Fruit fly (Drosophila melanogaster) whole organism: ENCODE results near the gene Dbx.

Experiments
- CG8478 ChIP-seq: fragments of >200 bp; optimal IDR thresholded peaks from 2 replicates; lab custom pipeline; 2018; ENCODE audit warnings: inconsistent platforms
- Dll ChIP-seq: fragments of >200 bp; optimal IDR thresholded peaks from 2 replicates; lab custom pipeline; 2017
- EcR ChIP-seq, 2 experiments: fragments of >200 bp; optimal IDR thresholded peaks; 2 replicates each; lab custom pipeline; 2017; ENCODE audit warnings: missing biosample characterization in 2 of 2, missing genetic modification characterization in 2 of 2, missing genetic modification reagents in 2 of 2
- pan ChIP-seq: fragments of >200 bp; optimal IDR thresholded peaks from 2 replicates; lab custom pipeline; 2017
- psq ChIP-seq: fragments of >200 bp; optimal IDR thresholded peaks from 2 replicates; lab custom pipeline; 2017
- usp ChIP-seq: fragments of >200 bp; optimal IDR thresholded peaks from 2 replicates; lab custom pipeline; 2017; ENCODE audit warnings: missing biosample characterization, missing genetic modification characterization, mixed read lengths

Gene Dbx

dm6 chr3L:1969539-1970337 is 48.6 kb downstream of the Dbx start, which contains the start of gene CG1927:
Gene CG1927, minus strand, starts transcription at chr3L:1970079.
- no peak for TF ChIP-seq CG8478
- no peak for TF ChIP-seq psq (lab: Kevin White, UChicago)
- no peak for TF ChIP-seq Dll (lab: Kevin White, UChicago)
- no peak for TF ChIP-seq EcR (GFP tag; optimal IDR thresholded peaks at IDR 0.05; lab: Kevin White, UChicago)
- no peak for TF ChIP-seq pan (lab: Kevin White, UChicago)
- no peak for TF ChIP-seq usp (GFP tag; lab: Kevin White, UChicago)

- TF ChIP-seq pan (lab: Kevin White, UChicago) (no peak), EcR (GFP tag; optimal IDR thresholded peaks at IDR 0.05; lab: Kevin White, UChicago) (no peak), usp (GFP tag; lab: Kevin White, UChicago) (no peak), Dll (lab: Kevin White, UChicago) (no peak), CG8478 (no peak), psq (lab: Kevin White, UChicago) (no peak)
These were observed 50.1 kb downstream of the Dbx start, which contains the start of the genes CG11815 and acs for dm6 chr3L:1971103-1971742. Gene CG11815, minus strand, starts transcription at chr3L:1971200. Gene acs, plus strand, starts transcription at chr3L:1971638.

- TF ChIP-seq usp (GFP tag; lab: Kevin White, UChicago) (no peak), Dll (lab: Kevin White, UChicago) (no peak), psq (lab: Kevin White, UChicago) (no peak)
These were observed 55.7 kb downstream of the Dbx start for dm6 chr3L:1976760-1977159.
